Fruit fly (Drosophila melanogaster): ENCODE data around the gene vari.

The vari gene

DNA sequence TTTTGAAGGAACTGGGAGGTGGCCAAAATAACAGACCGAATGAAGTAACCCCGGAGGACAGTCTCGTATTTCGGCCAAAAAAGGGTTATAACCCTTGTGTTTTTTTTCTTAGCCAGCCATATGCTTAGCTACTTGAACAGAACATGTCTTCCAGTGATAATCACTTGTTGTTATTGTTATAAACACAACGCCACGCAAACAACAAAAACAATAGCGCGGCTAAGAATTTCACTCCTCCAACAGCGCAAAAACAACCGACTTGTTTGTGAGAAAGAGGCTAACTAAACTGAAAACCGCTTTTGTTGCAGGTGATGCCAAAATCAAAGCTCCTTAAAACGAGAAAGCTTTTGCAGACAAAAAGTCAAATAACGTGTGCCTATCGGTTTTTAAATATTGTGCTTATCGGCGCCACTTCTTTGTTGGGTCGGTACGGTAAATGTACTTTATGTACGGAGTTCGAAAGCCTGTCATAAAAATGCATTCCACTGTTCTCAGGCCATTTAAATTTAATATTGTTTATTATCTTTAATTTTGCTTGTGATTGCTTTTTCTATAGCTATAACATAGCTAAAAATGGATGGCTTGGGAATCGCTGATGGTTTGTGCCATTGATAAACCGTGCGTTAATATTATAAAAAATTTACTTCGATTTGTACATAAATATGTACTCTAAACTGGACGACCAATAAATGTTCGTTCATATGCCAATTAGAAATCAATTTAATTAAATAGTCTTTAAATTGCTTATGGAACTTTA is at the start of gene vari:
vari (minus strand) TSS at position 285 of the 757 bp plus-strand sequence.
- TF ChIP-seq Dll (optimal IDR thresholded peaks at IDR 0.05) = no peak
- TF ChIP-seq CG8478 (optimal IDR thresholded peaks at IDR 0.05) = no peak
- no peak for TF ChIP-seq psq (optimal IDR thresholded peaks at IDR 0.05)
- no peak for TF ChIP-seq EcR (GFP tag; optimal IDR thresholded peaks at IDR 0.05)
- no peak for TF ChIP-seq pan (optimal IDR thresholded peaks at IDR 0.05)
- no peak for TF ChIP-seq usp (GFP tag; optimal IDR thresholded peaks at IDR 0.05)

dm6 chr2L:20844381-20844780 is 47.5 kb upstream of the vari start:
- TF ChIP-seq usp (GFP tag; optimal IDR thresholded peaks at IDR 0.05) (no peak), psq (optimal IDR thresholded peaks at IDR 0.05) (no peak), pan (optimal IDR thresholded peaks at IDR 0.05) (no peak), CG8478 (optimal IDR thresholded peaks at IDR 0.05) (no peak), Dll (optimal IDR thresholded peaks at IDR 0.05) (no peak), EcR (GFP tag; optimal IDR thresholded peaks at IDR 0.05) (no peak)

- TF ChIP-seq psq (optimal IDR thresholded peaks at IDR 0.05) (no peak), pan (optimal IDR thresholded peaks at IDR 0.05) (no peak), EcR (GFP tag; optimal IDR thresholded peaks at IDR 0.05) (no peak), usp (GFP tag; optimal IDR thresholded peaks at IDR 0.05) (no peak), CG8478 (optimal IDR thresholded peaks at IDR 0.05) (no peak), Dll (optimal IDR thresholded peaks at IDR 0.05) (no peak)
Observed at dm6 chr2L:20840462-20841038, 43.7 kb upstream of the vari start, which contains the start of gene CG31676. TSS of gene CG31676 (plus strand) at chr2L:20840750.

DNA sequence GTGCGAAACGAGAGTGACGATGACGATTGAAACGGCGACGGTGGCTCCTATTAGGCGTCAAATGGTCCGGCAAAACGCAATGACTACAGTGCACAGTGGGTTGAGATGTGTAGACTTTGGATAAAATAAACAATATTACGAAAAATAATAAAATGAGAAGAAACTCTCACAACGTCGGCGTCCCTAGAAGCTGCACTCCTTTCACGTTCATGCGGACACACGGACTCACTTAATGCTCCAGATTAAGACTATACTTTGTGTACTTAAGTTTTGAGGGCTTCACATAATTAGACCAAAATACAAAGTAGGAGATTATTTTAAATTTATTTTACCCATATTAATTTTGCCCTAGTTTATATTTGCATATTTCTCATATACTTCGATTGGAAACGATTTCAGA is 43.2 kb upstream of the vari start:
- TF ChIP-seq psq (optimal IDR thresholded peaks at IDR 0.05) (no peak), EcR (GFP tag; optimal IDR thresholded peaks at IDR 0.05) (no peak), usp (GFP tag; optimal IDR thresholded peaks at IDR 0.05) (no peak), Dll (optimal IDR thresholded peaks at IDR 0.05) (no peak), pan (optimal IDR thresholded peaks at IDR 0.05) (no peak), CG8478 (optimal IDR thresholded peaks at IDR 0.05) (no peak)

dm6 chr2L:20837885-20838284 is 41.0 kb upstream of the vari start, which contains the start of gene Spn38F:
TSS of gene Spn38F (minus strand) at chr2L:20837985.
- no peak for TF ChIP-seq EcR (GFP tag; optimal IDR thresholded peaks at IDR 0.05)
- TF ChIP-seq CG8478 (optimal IDR thresholded peaks at IDR 0.05) = no peak
- no peak for TF ChIP-seq usp (GFP tag; optimal IDR thresholded peaks at IDR 0.05)
- no peak for TF ChIP-seq Dll (optimal IDR thresholded peaks at IDR 0.05)

dm6 chr2L:20835501-20835900 is 38.7 kb upstream of the vari start, which contains the start of gene Oseg5:
TSS of gene Oseg5 (minus strand) at chr2L:20835840.
- no peak for TF ChIP-seq pan (optimal IDR thresholded peaks at IDR 0.05)
- TF ChIP-seq usp (GFP tag; optimal IDR thresholded peaks at IDR 0.05) = no peak
- TF ChIP-seq Dll (optimal IDR thresholded peaks at IDR 0.05) = no peak
- no peak for TF ChIP-seq CG8478 (optimal IDR thresholded peaks at IDR 0.05)
- no peak for TF ChIP-seq EcR (GFP tag; optimal IDR thresholded peaks at IDR 0.05)
- TF ChIP-seq psq (optimal IDR thresholded peaks at IDR 0.05) = no peak

- no peak for TF ChIP-seq CG8478 (optimal IDR thresholded peaks at IDR 0.05)
- TF ChIP-seq pan (optimal IDR thresholded peaks at IDR 0.05) = no peak
- no peak for TF ChIP-seq usp (GFP tag; optimal IDR thresholded peaks at IDR 0.05)
Observed at dm6 chr2L:20831060-20831459, 34.2 kb upstream of the vari start, which contains the start of gene CG31674. TSS of gene CG31674 (plus strand) at chr2L:20831262.

dm6 chr2L:20829755-20830396 is 33.0 kb upstream of the vari start:
- TF ChIP-seq CG8478 (optimal IDR thresholded peaks at IDR 0.05) = no peak
- no peak for TF ChIP-seq pan (optimal IDR thresholded peaks at IDR 0.05)
- TF ChIP-seq EcR (GFP tag; optimal IDR thresholded peaks at IDR 0.05) = no peak
- TF ChIP-seq Dll (optimal IDR thresholded peaks at IDR 0.05) = no peak

DNA sequence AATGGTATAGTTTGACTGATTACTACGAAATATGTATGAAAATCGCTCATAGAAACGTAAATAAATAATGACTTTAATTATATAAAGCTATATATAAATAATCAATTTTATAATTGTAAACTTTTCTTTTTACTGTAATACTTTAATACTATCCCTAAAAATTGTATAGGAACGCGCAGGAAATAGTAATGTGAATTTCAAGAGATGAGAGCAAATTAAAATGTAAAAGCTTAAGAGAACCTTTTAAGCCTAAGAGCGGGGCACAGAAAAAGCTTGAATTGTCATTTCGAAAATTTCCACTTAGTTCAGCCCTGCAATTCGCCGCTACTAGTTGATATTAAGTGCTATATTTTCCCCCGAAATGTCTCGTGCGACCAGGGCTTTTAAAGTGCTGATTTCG is 32.5 kb upstream of the vari start, which contains the start of gene CG31673:
CG31673 (plus strand) TSS at position 301 of the 400 bp plus-strand sequence.
- TF ChIP-seq Dll (optimal IDR thresholded peaks at IDR 0.05) (no peak), usp (GFP tag; optimal IDR thresholded peaks at IDR 0.05) (no peak), EcR (GFP tag; optimal IDR thresholded peaks at IDR 0.05) (no peak), CG8478 (optimal IDR thresholded peaks at IDR 0.05) (no peak), psq (optimal IDR thresholded peaks at IDR 0.05) (no peak), pan (optimal IDR thresholded peaks at IDR 0.05) (no peak)

DNA sequence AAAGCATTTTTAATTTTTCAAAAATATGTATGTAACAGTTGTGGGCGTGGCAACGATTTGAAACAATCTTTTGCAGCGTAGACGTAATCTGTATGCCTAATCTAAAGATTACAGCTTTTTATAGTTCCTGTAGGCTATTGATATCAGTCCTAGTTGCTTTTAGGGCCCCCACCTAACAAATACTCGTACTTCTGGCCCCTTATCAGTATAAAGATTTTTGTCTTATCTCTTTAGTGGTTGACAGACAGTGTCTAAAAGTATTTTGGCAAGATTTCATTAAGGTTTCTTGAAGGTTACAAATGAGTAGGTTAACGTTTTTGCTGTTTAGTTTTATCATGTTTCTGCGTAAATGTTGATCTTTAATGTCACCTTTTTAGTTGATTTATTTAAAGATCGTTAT is 31.9 kb upstream of the vari start:
- TF ChIP-seq Dll (optimal IDR thresholded peaks at IDR 0.05) (no peak), CG8478 (optimal IDR thresholded peaks at IDR 0.05) (no peak), pan (optimal IDR thresholded peaks at IDR 0.05) (no peak), usp (GFP tag; optimal IDR thresholded peaks at IDR 0.05) (no peak), EcR (GFP tag; optimal IDR thresholded peaks at IDR 0.05) (no peak), psq (optimal IDR thresholded peaks at IDR 0.05) (no peak)

- TF ChIP-seq usp (GFP tag; optimal IDR thresholded peaks at IDR 0.05) (no peak), Dll (optimal IDR thresholded peaks at IDR 0.05) (no peak), pan (optimal IDR thresholded peaks at IDR 0.05) (no peak), EcR (GFP tag; optimal IDR thresholded peaks at IDR 0.05) (no peak), CG8478 (optimal IDR thresholded peaks at IDR 0.05) (no peak), psq (optimal IDR thresholded peaks at IDR 0.05) (no peak)
Observed at dm6 chr2L:20827045-20827444, 30.2 kb upstream of the vari start.

DNA sequence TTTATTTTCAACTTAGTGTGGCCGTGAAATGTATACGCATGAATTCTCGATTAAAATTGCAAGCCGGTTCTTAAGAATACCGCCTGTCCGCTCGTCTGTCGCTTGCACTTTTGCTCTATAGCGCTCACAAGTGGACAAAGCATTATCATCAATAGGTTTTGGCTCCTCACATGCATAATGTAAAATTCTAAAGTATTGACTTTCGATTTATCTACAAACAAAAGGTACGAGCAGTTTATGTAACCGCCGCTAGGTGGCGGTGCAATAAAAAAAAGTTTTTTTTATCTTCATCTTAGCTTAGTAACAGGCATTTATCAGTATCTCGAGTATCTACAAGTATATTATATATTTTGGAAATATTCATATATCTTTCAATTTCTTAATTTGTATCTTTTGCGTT is 29.4 kb upstream of the vari start:
- TF ChIP-seq psq (optimal IDR thresholded peaks at IDR 0.05) (no peak), pan (optimal IDR thresholded peaks at IDR 0.05) (no peak), CG8478 (optimal IDR thresholded peaks at IDR 0.05) (no peak), EcR (GFP tag; optimal IDR thresholded peaks at IDR 0.05) (no peak), Dll (optimal IDR thresholded peaks at IDR 0.05) (no peak), usp (GFP tag; optimal IDR thresholded peaks at IDR 0.05) (no peak)

Measured in whole organism.